Fruit fly (Drosophila melanogaster) S2 (cell line): ENCODE measurements around the gene CG32982.

Experiments
- CG8478 ChIP-seq: fragments of >200 bp; optimal IDR thresholded peaks from 2 replicates; lab custom pipeline; 2018
- CTCF ChIP-seq, 2 experiments: fragments of >200 bp; optimal IDR thresholded peaks; 2 replicates each; lab custom pipeline; 2018

DNA sequence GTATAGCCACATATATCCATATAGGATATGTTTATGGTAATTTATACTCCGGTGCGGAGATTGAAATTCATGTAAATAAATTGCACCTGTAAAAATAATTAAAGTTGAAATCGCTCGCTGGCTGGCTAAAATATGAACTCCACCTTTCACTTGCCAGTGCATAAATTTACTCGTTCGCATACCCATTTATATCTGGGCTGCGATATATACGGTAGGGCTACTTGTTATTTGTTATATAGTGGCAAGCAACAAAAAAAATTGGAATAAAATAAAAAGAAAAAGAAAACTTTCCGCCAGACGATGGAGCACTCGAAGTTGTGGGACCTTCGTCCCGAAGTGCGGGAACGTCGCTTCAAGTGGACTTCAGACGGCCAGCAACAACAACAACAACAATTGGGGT is 41.7 kb upstream of the CG32982 start, which contains the start of gene Toll-4:
- TF ChIP-seq CG8478 (no peak), CTCF (optimal IDR thresholded peaks at IDR 0.05; lab: Kevin White, UChicago) (no peak)
